Fruit fly (Drosophila melanogaster) whole organism: ENCODE data around the gene koko.

Experiments used
- Dll ChIP-seq: fragments of >200 bp; optimal IDR thresholded peaks from 2 replicates; lab custom pipeline; 2017
- EcR ChIP-seq, 2 experiments: fragments of >200 bp; optimal IDR thresholded peaks; 2 replicates each; lab custom pipeline; 2017; ENCODE audit warnings: missing biosample characterization in 2 of 2, missing genetic modification characterization in 2 of 2, missing genetic modification reagents in 2 of 2
- psq ChIP-seq: fragments of >200 bp; optimal IDR thresholded peaks from 2 replicates; lab custom pipeline; 2017

DNA sequence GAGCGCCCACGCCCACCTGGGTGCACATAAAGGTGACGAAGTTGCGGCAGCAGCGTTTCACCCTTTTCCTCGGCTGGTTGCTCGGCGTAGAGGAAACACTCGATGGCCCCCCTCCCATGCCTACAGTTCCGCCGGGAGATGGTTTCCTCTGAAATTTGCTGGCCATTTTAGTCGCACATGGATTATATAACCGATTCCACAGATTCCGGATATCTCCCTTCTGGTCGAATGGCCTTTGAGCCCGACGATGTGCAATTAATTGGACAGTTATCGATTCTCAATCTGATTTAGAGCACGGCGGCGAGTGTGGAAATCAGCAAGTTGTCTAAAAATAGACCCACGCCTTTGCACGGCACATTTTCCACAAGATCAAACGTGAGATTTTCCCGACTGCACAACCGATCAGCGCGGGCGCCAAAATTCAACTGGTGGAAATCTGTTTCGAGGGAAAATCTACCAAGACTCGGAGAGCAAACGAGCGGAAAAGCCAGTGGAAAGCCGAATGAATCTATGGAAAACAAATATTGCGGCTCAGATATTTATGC lies 8.5 kb downstream of the koko start, which contains the start of gene CG10864:
- TF ChIP-seq Dll, result no peak
- no peak for TF ChIP-seq psq (lab: Kevin White, UChicago)
- TF ChIP-seq EcR (GFP tag; optimal IDR thresholded peaks at IDR 0.05; lab: Kevin White, UChicago), result no peak
